Fruit fly (Drosophila melanogaster) whole organism, prepupa: ENCODE results near the gene Acer.

Experiments
- CG10669 ChIP-seq: fragments of 200-800 bp; sonication (Bioruptor generic); optimal IDR thresholded peaks from 3 replicates; lab custom pipeline; 2018; ENCODE audit warnings: missing biosample characterization, mild to moderate bottlenecking, missing genetic modification characterization, moderate library complexity
- CG11902 ChIP-seq: fragments of 200-800 bp; sonication (Bioruptor generic); optimal IDR thresholded peaks from 3 replicates; lab custom pipeline; 2016; ENCODE audit warnings: missing biosample characterization, missing genetic modification characterization
- CG15336 ChIP-seq: fragments of 200-800 bp; sonication (Bioruptor generic); IDR thresholded peaks from 2 replicates; pipeline ENCODE4 v1.3.6; 2022; ENCODE audit warnings: missing biosample characterization, missing genetic modification characterization
- CG31627 ChIP-seq: fragments of 200-800 bp; sonication (Bioruptor generic); optimal IDR thresholded peaks from 3 replicates; lab custom pipeline; 2016; ENCODE audit warnings: missing biosample characterization, missing genetic modification characterization
- CG32006 ChIP-seq: fragments of 200-800 bp; sonication (Bioruptor generic); optimal IDR thresholded peaks from 3 replicates; lab custom pipeline; 2017; ENCODE audit warnings: missing biosample characterization, mild to moderate bottlenecking, missing genetic modification characterization
- CG3919 ChIP-seq: fragments of 200-800 bp; sonication (Bioruptor generic); optimal IDR thresholded peaks from 3 replicates; lab custom pipeline; 2016; ENCODE audit warnings: missing biosample characterization, missing genetic modification characterization
- CG6163 ChIP-seq: fragments of 200-800 bp; sonication (Bioruptor generic); IDR thresholded peaks from 3 replicates; pipeline ENCODE4 v1.3.6; 2022; ENCODE audit warnings: missing biosample characterization, missing genetic modification characterization
- CG6276 ChIP-seq: fragments of 200-800 bp; sonication (Bioruptor generic); optimal IDR thresholded peaks from 2 replicates; lab custom pipeline; 2017; ENCODE audit warnings: missing biosample characterization, mild to moderate bottlenecking, missing genetic modification characterization
- CG6792 ChIP-seq: fragments of 200-800 bp; sonication (Bioruptor generic); optimal IDR thresholded peaks from 3 replicates; lab custom pipeline; 2016; ENCODE audit warnings: missing biosample characterization, missing genetic modification characterization
- CG6808 ChIP-seq: fragments of 200-800 bp; sonication (Bioruptor generic); optimal IDR thresholded peaks from 3 replicates; lab custom pipeline; 2017; ENCODE audit warnings: missing biosample characterization, missing genetic modification characterization, mild to moderate bottlenecking, moderate library complexity, missing genetic modification reagents
- CG6854 ChIP-seq: fragments of 200-800 bp; sonication (Bioruptor generic); optimal IDR thresholded peaks from 2 replicates; lab custom pipeline; 2017; ENCODE audit warnings: missing biosample characterization, mild to moderate bottlenecking, missing genetic modification characterization
- CG8119 ChIP-seq: fragments of 200-800 bp; sonication (Bioruptor generic); IDR thresholded peaks from 3 replicates; pipeline ENCODE4 v1.3.6; 2022; ENCODE audit warnings: missing biosample characterization, missing genetic modification characterization
- CG8319 ChIP-seq: fragments of 200-800 bp; sonication (Bioruptor generic); optimal IDR thresholded peaks from 3 replicates; lab custom pipeline; 2016; ENCODE audit warnings: missing biosample characterization, missing genetic modification characterization
- Eip78C ChIP-seq: fragments of 200-800 bp; sonication (Bioruptor generic); peaks from one replicate; lab custom pipeline; 2016; ENCODE audit warnings: missing biosample characterization, missing genetic modification characterization
- Ets21C ChIP-seq: fragments of 200-800 bp; sonication (Bioruptor generic); optimal IDR thresholded peaks from 3 replicates; lab custom pipeline; 2016; ENCODE audit warnings: missing biosample characterization, missing genetic modification characterization
- Ets96B ChIP-seq: fragments of 200-800 bp; optimal IDR thresholded peaks from 2 replicates; lab custom pipeline; 2019; ENCODE audit warnings: missing biosample characterization, mild to moderate bottlenecking, missing genetic modification characterization, moderate library complexity
- Hr39 ChIP-seq: fragments of 200-800 bp; sonication (Bioruptor generic); optimal IDR thresholded peaks from 2 replicates; lab custom pipeline; 2016; ENCODE audit warnings: missing biosample characterization, missing genetic modification characterization
- Hr4 ChIP-seq: fragments of 200-800 bp; sonication (Bioruptor generic); optimal IDR thresholded peaks from 3 replicates; lab custom pipeline; 2016; ENCODE audit warnings: missing biosample characterization, missing genetic modification characterization
- Lpt ChIP-seq: fragments of 200-800 bp; sonication (Bioruptor generic); optimal IDR thresholded peaks from 3 replicates; lab custom pipeline; 2016; ENCODE audit warnings: missing biosample characterization, missing genetic modification characterization
- OdsH ChIP-seq: fragments of 200-800 bp; sonication (Bioruptor generic); optimal IDR thresholded peaks from 3 replicates; lab custom pipeline; 2016; ENCODE audit warnings: missing biosample characterization, missing genetic modification characterization
- Smox ChIP-seq: fragments of 200-800 bp; sonication (Bioruptor generic); optimal IDR thresholded peaks from 3 replicates; lab custom pipeline; 2016; ENCODE audit warnings: missing biosample characterization, missing genetic modification characterization
- achi ChIP-seq: fragments of 200-800 bp; sonication (Bioruptor generic); optimal IDR thresholded peaks from 3 replicates; lab custom pipeline; 2016; ENCODE audit warnings: missing biosample characterization, missing genetic modification characterization
- cyc ChIP-seq: fragments of 200-800 bp; sonication (Bioruptor generic); optimal IDR thresholded peaks from 3 replicates; lab custom pipeline; 2016; ENCODE audit warnings: missing biosample characterization, missing genetic modification characterization
- eg ChIP-seq: fragments of 200-800 bp; sonication (Bioruptor generic); IDR thresholded peaks from 3 replicates; pipeline ENCODE4 v1.3.6; 2022; ENCODE audit warnings: missing biosample characterization, missing genetic modification characterization
- fd85E ChIP-seq: fragments of 200-800 bp; sonication (Bioruptor generic); optimal IDR thresholded peaks from 3 replicates; lab custom pipeline; 2016; ENCODE audit warnings: missing biosample characterization, missing genetic modification characterization
- fkh ChIP-seq: fragments of 200-800 bp; sonication (Bioruptor generic); optimal IDR thresholded peaks from 3 replicates; lab custom pipeline; 2017; ENCODE audit warnings: missing biosample characterization, mild to moderate bottlenecking, missing genetic modification characterization, moderate library complexity
- lz ChIP-seq: fragments of 200-800 bp; sonication (Bioruptor generic); optimal IDR thresholded peaks from 3 replicates; lab custom pipeline; 2016; ENCODE audit warnings: missing biosample characterization, missing genetic modification characterization
- spab ChIP-seq: fragments of 200-800 bp; sonication (Bioruptor generic); optimal IDR thresholded peaks from 2 replicates; lab custom pipeline; 2017; ENCODE audit warnings: missing biosample characterization, mild to moderate bottlenecking, missing genetic modification characterization, missing genetic modification reagents
- svp ChIP-seq: fragments of 200-800 bp; sonication (Bioruptor generic); peaks from one replicate; lab custom pipeline; 2016; ENCODE audit warnings: missing biosample characterization, missing genetic modification characterization
- vri ChIP-seq: fragments of 200-800 bp; sonication (Bioruptor generic); optimal IDR thresholded peaks from 3 replicates; lab custom pipeline; 2016; ENCODE audit warnings: missing biosample characterization, mild to moderate bottlenecking, missing genetic modification characterization

The Acer gene

dm6 chr2L:8478911-8479706 lies 42.6 kb upstream of the Acer start (continued):
- TF ChIP-seq Ets21C (GFP tag; lab: Kevin White, UChicago): no peak
- peak; percentile 59 for TF ChIP-seq CG6792 (GFP tag; lab: Kevin White, UChicago)
- peak; percentile 98 for TF ChIP-seq CG6808 (GFP tag; lab: Kevin White, UChicago)
- TF ChIP-seq eg (GFP tag; lab: Robert Waterston, UW): peak; percentile 89
- TF ChIP-seq lz (GFP tag; lab: Kevin White, UChicago): no peak
- TF ChIP-seq Ets96B (tag; lab: Kevin White, UChicago): peak; percentile 79
- peak; percentile 71 for TF ChIP-seq CG3919 (GFP tag; lab: Kevin White, UChicago)
- TF ChIP-seq CG10669: peak; percentile 86
- TF ChIP-seq OdsH: peak; percentile 38

- TF ChIP-seq achi (GFP tag; lab: Kevin White, UChicago) (no peak), Ets21C (GFP tag; lab: Kevin White, UChicago) (no peak), Lpt (GFP tag; lab: Kevin White, UChicago) (no peak), CG15336 (no peak), Hr4 (no peak), CG31627 (GFP tag; lab: Kevin White, UChicago) (no peak), fd85E (GFP tag; lab: Kevin White, UChicago) (no peak), CG6163 (GFP tag; lab: Robert Waterston, UW) (no peak), spab (no peak), CG8119 (GFP tag; lab: Robert Waterston, UW) (no peak), CG32006 (GFP tag; lab: Kevin White, UChicago) (no peak), Hr39 (GFP tag; lab: Kevin White, UChicago) (no peak), vri (no peak), Eip78C (no peak), CG6276 (no peak)
These were observed 40.9 kb upstream of the Acer start for dm6 chr2L:8480825-8481224.

- TF ChIP-seq achi (GFP tag; lab: Kevin White, UChicago) (no peak), Eip78C (peak; percentile 50), svp (GFP tag; lab: Kevin White, UChicago) (peak; percentile 28)
- TF ChIP-seq, all 60 proteins: peak for 2
These were observed 39.9 kb upstream of the Acer start, which contains the start of gene CG43796 for dm6 chr2L:8481623-8482424. Gene CG43796 (plus strand): TSS chr2L:8482374.

- TF ChIP-seq vri (no peak), svp (GFP tag; lab: Kevin White, UChicago) (peak; percentile 71), CG6854 (GFP tag; lab: Kevin White, UChicago) (peak; percentile 7), Eip78C (peak; percentile 65)
- TF ChIP-seq, all 60 proteins: peak for 3
These were observed 36.2 kb upstream of the Acer start for dm6 chr2L:8485562-8485961.

dm6 chr2L:8488735-8489134 lies 33.0 kb upstream of the Acer start, which contains the start of gene CG13088:
Gene CG13088 (plus strand): TSS chr2L:8488981.
- TF ChIP-seq cyc (GFP tag; lab: Kevin White, UChicago) (peak; percentile 24), CG6792 (GFP tag; lab: Kevin White, UChicago) (peak; percentile 2), fkh (peak; percentile 98), Smox (GFP tag; lab: Kevin White, UChicago) (peak; percentile 12), lz (GFP tag; lab: Kevin White, UChicago) (peak; percentile 14), CG11902 (GFP tag; lab: Kevin White, UChicago) (no peak), CG8319 (GFP tag; lab: Kevin White, UChicago) (no peak)
